Worm (Caenorhabditis elegans): ENCODE data around the gene nyn-1.

nyn-1 gene

ce11 chrIV:13686965-13687425, at the start of gene nyn-1:
TSS of gene nyn-1 (minus strand) at chrIV:13687015.
- TF ChIP-seq dao-5 (tag; optimal IDR thresholded peaks at IDR 0.05) (no peak), him-1 (tag; optimal IDR thresholded peaks at IDR 0.05) (no peak), W03F9.2 (tag; optimal IDR thresholded peaks at IDR 0.05) (no peak)

ce11 chrIV:13727865-13728264, 41.0 kb upstream of the nyn-1 start:
- TF ChIP-seq W03F9.2 (tag; optimal IDR thresholded peaks at IDR 0.05) (no peak), dao-5 (tag; optimal IDR thresholded peaks at IDR 0.05) (no peak), him-1 (tag; optimal IDR thresholded peaks at IDR 0.05) (no peak)

ce11 chrIV:13726630-13727029, 39.8 kb upstream of the nyn-1 start, which contains the start of gene ent-4:
TSS of gene ent-4 (plus strand) at chrIV:13726930.
- TF ChIP-seq him-1 (tag; optimal IDR thresholded peaks at IDR 0.05) (no peak), dao-5 (tag; optimal IDR thresholded peaks at IDR 0.05) (no peak), W03F9.2 (tag; optimal IDR thresholded peaks at IDR 0.05) (no peak)

- TF ChIP-seq W03F9.2 (tag; optimal IDR thresholded peaks at IDR 0.05) (peak; percentile 39), him-1 (tag; optimal IDR thresholded peaks at IDR 0.05) (no peak)
These were observed 38.4 kb upstream of the nyn-1 start for ce11 chrIV:13725201-13725600.

- TF ChIP-seq him-1 (tag; optimal IDR thresholded peaks at IDR 0.05), result no peak
- no peak for TF ChIP-seq dao-5 (tag; optimal IDR thresholded peaks at IDR 0.05)
- TF ChIP-seq W03F9.2 (tag; optimal IDR thresholded peaks at IDR 0.05), result no peak
These were observed 34.2 kb upstream of the nyn-1 start for ce11 chrIV:13721000-13721399.

ce11 chrIV:13718918-13719317, 32.1 kb upstream of the nyn-1 start:
- TF ChIP-seq him-1 (tag; optimal IDR thresholded peaks at IDR 0.05), result no peak
- TF ChIP-seq W03F9.2 (tag; optimal IDR thresholded peaks at IDR 0.05), result no peak
- TF ChIP-seq dao-5 (tag; optimal IDR thresholded peaks at IDR 0.05), result no peak

- TF ChIP-seq him-1 (tag; optimal IDR thresholded peaks at IDR 0.05) (no peak), W03F9.2 (tag; optimal IDR thresholded peaks at IDR 0.05) (no peak), dao-5 (tag; optimal IDR thresholded peaks at IDR 0.05) (no peak)
These were observed 29.9 kb upstream of the nyn-1 start for ce11 chrIV:13716735-13717134.

- TF ChIP-seq him-1 (tag; optimal IDR thresholded peaks at IDR 0.05), result no peak
- no peak for TF ChIP-seq dao-5 (tag; optimal IDR thresholded peaks at IDR 0.05)
- TF ChIP-seq W03F9.2 (tag; optimal IDR thresholded peaks at IDR 0.05), result no peak
These were observed 29.5 kb upstream of the nyn-1 start, which contains the start of gene C47A4.1 for ce11 chrIV:13716279-13716678. TSS of gene C47A4.1 (minus strand) at chrIV:13716379.

ce11 chrIV:13710367-13710766, 23.6 kb upstream of the nyn-1 start:
- TF ChIP-seq W03F9.2 (tag; optimal IDR thresholded peaks at IDR 0.05) (no peak), him-1 (tag; optimal IDR thresholded peaks at IDR 0.05) (no peak), dao-5 (tag; optimal IDR thresholded peaks at IDR 0.05) (no peak)

- TF ChIP-seq dao-5 (tag; optimal IDR thresholded peaks at IDR 0.05), result no peak
- no peak for TF ChIP-seq W03F9.2 (tag; optimal IDR thresholded peaks at IDR 0.05)
- TF ChIP-seq him-1 (tag; optimal IDR thresholded peaks at IDR 0.05), result no peak
These were observed 22.3 kb upstream of the nyn-1 start for ce11 chrIV:13709069-13709640.

ce11 chrIV:13707894-13708293, 21.1 kb upstream of the nyn-1 start:
- no peak for TF ChIP-seq dao-5 (tag; optimal IDR thresholded peaks at IDR 0.05)
- no peak for TF ChIP-seq him-1 (tag; optimal IDR thresholded peaks at IDR 0.05)
- TF ChIP-seq W03F9.2 (tag; optimal IDR thresholded peaks at IDR 0.05), result no peak

- TF ChIP-seq him-1 (tag; optimal IDR thresholded peaks at IDR 0.05) (no peak), W03F9.2 (tag; optimal IDR thresholded peaks at IDR 0.05) (no peak), dao-5 (tag; optimal IDR thresholded peaks at IDR 0.05) (no peak)
These were observed 17.1 kb upstream of the nyn-1 start, which contains the start of gene tlp-1 for ce11 chrIV:13703828-13704425. TSS of gene tlp-1 (minus strand) at chrIV:13704082.

ce11 chrIV:13702681-13703080, 15.9 kb upstream of the nyn-1 start:
- no peak for TF ChIP-seq him-1 (tag; optimal IDR thresholded peaks at IDR 0.05)
- TF ChIP-seq dao-5 (tag; optimal IDR thresholded peaks at IDR 0.05), result no peak
- TF ChIP-seq W03F9.2 (tag; optimal IDR thresholded peaks at IDR 0.05), result no peak

- TF ChIP-seq him-1 (tag; optimal IDR thresholded peaks at IDR 0.05) (no peak), dao-5 (tag; optimal IDR thresholded peaks at IDR 0.05) (no peak), W03F9.2 (tag; optimal IDR thresholded peaks at IDR 0.05) (no peak)
These were observed 14.7 kb upstream of the nyn-1 start for ce11 chrIV:13701472-13701871.

- TF ChIP-seq him-1 (tag; optimal IDR thresholded peaks at IDR 0.05) (no peak), dao-5 (tag; optimal IDR thresholded peaks at IDR 0.05) (no peak), W03F9.2 (tag; optimal IDR thresholded peaks at IDR 0.05) (no peak)
These were observed 14.0 kb upstream of the nyn-1 start for ce11 chrIV:13700847-13701246.

Data from whole organism, L4/young adult.